Fruit fly (Drosophila melanogaster): Measurements from ENCODE around the gene Fntb.

Fntb gene

DNA sequence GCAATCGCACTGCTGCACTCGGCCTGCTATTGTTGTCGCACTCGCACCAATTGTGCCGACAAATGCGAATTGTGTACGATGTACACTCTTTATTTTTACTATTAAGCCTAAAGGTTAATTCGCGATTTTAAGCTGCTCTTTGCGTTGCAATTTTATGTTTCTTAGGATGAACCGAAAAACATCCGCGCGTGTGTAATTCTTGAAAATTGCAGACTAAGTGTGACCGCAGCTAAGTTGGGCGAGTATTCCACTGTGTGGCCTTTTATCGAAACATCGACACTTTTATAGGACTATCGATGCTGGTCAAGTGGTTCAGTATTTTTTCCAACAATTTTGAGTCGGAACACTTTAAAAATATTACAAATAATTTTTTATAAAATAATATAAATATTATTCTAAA is 20.8 kb downstream of the Fntb start, which contains the start of gene Pak3 (continued):
- peak; percentile 0 for TF ChIP-seq CG31365 (tag; optimal IDR thresholded peaks at IDR 0.05)
- TF ChIP-seq crp (GFP tag; optimal IDR thresholded peaks at IDR 0.05), result peak in 1 of 2 experiments; percentile 49
- TF ChIP-seq emc (GFP tag; optimal IDR thresholded peaks at IDR 0.05), result no peak
- TF ChIP-seq CG30403 (GFP tag; optimal IDR thresholded peaks at IDR 0.05), result no peak
- no peak for TF ChIP-seq br (optimal IDR thresholded peaks at IDR 0.05)
- TF ChIP-seq Dip2 (GFP tag; IDR thresholded peaks at IDR 0.05), result no peak
- TF ChIP-seq CG32772 (GFP tag; IDR thresholded peaks at IDR 0.05), result no peak
- no peak for TF ChIP-seq scrt (GFP tag; optimal IDR thresholded peaks at IDR 0.05)
- no peak for TF ChIP-seq tio (GFP tag; optimal IDR thresholded peaks at IDR 0.05)
- no peak for TF ChIP-seq grn (GFP tag; optimal IDR thresholded peaks at IDR 0.05)
- TF ChIP-seq CG7556 (GFP tag; optimal IDR thresholded peaks at IDR 0.05), result no peak
- TF ChIP-seq Doc2 (GFP tag; IDR thresholded peaks at IDR 0.05), result no peak
- TF ChIP-seq CG6254 (GFP tag; optimal IDR thresholded peaks at IDR 0.05), result no peak
- no peak for TF ChIP-seq CG31441 (GFP tag; IDR thresholded peaks at IDR 0.05)
- TF ChIP-seq yki (optimal IDR thresholded peaks at IDR 0.05), result no peak
- TF ChIP-seq Atf3 (GFP tag; optimal IDR thresholded peaks at IDR 0.05), result no peak
- no peak for TF ChIP-seq prd (optimal IDR thresholded peaks at IDR 0.05)
- no peak for TF ChIP-seq prd (GFP tag; IDR thresholded peaks at IDR 0.05)
- TF ChIP-seq onecut (GFP tag; IDR thresholded peaks at IDR 0.05), result no peak
- no peak for TF ChIP-seq Kr (GFP tag; optimal IDR thresholded peaks at IDR 0.05)
- no peak for TF ChIP-seq CG34376 (GFP tag; optimal IDR thresholded peaks at IDR 0.05)
- TF ChIP-seq unc-4 (GFP tag; IDR thresholded peaks at IDR 0.05; ENCODE audit: partially characterized antibody), result peak; percentile 79
- no peak for TF ChIP-seq D19B (GFP tag; optimal IDR thresholded peaks at IDR 0.05)
- peak; percentile 3 for TF ChIP-seq NfI (GFP tag; optimal IDR thresholded peaks at IDR 0.05)
- TF ChIP-seq CG7963 (GFP tag; IDR thresholded peaks at IDR 0.05; ENCODE audit: partially characterized antibody), result peak; percentile 68; the same call in 2 of the 3 replicates
- TF ChIP-seq chif (GFP tag; optimal IDR thresholded peaks at IDR 0.05), result no peak
- no peak for TF ChIP-seq Ada2b (GFP tag; IDR thresholded peaks at IDR 0.05)
- TF ChIP-seq gsb-n (tag; optimal IDR thresholded peaks at IDR 0.05), result no peak
- peak; percentile 90 for TF ChIP-seq CG14710 (tag; optimal IDR thresholded peaks at IDR 0.05)
- no peak for TF ChIP-seq Eip74EF (GFP tag; optimal IDR thresholded peaks at IDR 0.05)
- TF ChIP-seq gem (tag; optimal IDR thresholded peaks at IDR 0.05), result no peak
- TF ChIP-seq nerfin-1 (tag; optimal IDR thresholded peaks at IDR 0.05), result no peak

DNA sequence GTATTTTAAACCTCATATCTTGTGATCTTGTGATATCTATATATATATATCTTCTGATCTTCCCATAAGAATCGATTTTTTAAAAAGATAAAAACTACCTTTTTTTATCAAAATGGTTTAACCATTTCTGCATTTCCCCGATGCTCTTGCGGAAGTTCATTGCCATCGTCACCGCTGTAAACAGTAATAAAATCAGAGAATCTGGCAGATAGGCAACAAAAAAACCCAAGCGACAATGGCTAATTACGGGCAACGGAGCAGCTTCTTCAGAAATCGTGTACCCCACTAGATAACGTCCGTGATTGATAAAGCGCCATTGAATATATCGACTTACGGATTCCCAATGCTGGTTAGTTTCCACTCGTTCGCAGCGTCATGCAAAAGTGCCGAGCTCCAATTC is 21.4 kb downstream of the Fntb start, which contains the start of gene CG10405:
CG10405 (plus strand) TSS at position 301 of the 400 bp plus-strand sequence.
- TF ChIP-seq sens (GFP tag) (peak; percentile 31), MBD-R2 (GFP tag; IDR thresholded peaks at IDR 0.05) (no peak)

DNA sequence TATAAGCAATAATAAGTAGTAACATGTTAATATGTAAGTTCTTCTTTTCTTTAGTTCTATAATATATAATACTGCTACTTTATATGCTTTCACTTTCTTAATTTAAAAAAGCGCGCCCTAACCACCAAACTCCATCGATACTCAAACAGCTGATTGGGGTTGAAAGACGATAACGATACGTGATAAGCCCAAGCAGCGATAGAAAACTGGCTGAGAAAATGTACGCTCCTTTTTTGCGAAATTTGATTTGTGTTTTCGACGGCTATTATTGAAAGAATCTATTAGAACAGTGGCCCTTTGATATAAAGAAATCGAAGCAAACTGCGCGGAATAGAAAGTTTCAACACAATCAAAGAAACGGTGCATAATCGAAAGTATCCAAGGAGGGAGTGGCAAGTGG is 23.1 kb downstream of the Fntb start, which contains the start of gene CG14883:
CG14883 (plus strand) TSS at position 178 of the 400 bp plus-strand sequence.
- TF ChIP-seq CG2129 (GFP tag; IDR thresholded peaks at IDR 0.05; ENCODE audit: partially characterized antibody), result no peak
- TF ChIP-seq unc-4 (GFP tag; IDR thresholded peaks at IDR 0.05; ENCODE audit: partially characterized antibody), result peak; percentile 52; the same call in 1 of the 2 replicates
- peak; percentile 81 for TF ChIP-seq MESR4 (GFP tag; optimal IDR thresholded peaks at IDR 0.05)
- peak; percentile 46; the same call in 1 of the 2 replicates for TF ChIP-seq nerfin-2 (GFP tag; IDR thresholded peaks at IDR 0.05; ENCODE audit: partially characterized antibody)
- TF ChIP-seq CG4328 (GFP tag; optimal IDR thresholded peaks at IDR 0.05), result no peak
- no peak for TF ChIP-seq CG8388 (GFP tag; optimal IDR thresholded peaks at IDR 0.05)
- no peak for TF ChIP-seq wdn (GFP tag; IDR thresholded peaks at IDR 0.05)
- no peak for TF ChIP-seq CG5180 (GFP tag; optimal IDR thresholded peaks at IDR 0.05)
- TF ChIP-seq CG9797 (GFP tag; optimal IDR thresholded peaks at IDR 0.05), result peak; percentile 27
- no peak for TF ChIP-seq slou (GFP tag; optimal IDR thresholded peaks at IDR 0.05)
- TF ChIP-seq CG17568 (GFP tag; optimal IDR thresholded peaks at IDR 0.05), result peak; percentile 18
- TF ChIP-seq CG3995 (GFP tag; optimal IDR thresholded peaks at IDR 0.05), result peak; percentile 75
- TF ChIP-seq CG31365 (tag; optimal IDR thresholded peaks at IDR 0.05), result no peak
- no peak for TF ChIP-seq bab2 (GFP tag; optimal IDR thresholded peaks at IDR 0.05)
- no peak for TF ChIP-seq CG8281 (tag; optimal IDR thresholded peaks at IDR 0.05)
- TF ChIP-seq luna (GFP tag; optimal IDR thresholded peaks at IDR 0.05), result no peak
- peak; percentile 26 for TF ChIP-seq YL-1 (GFP tag; optimal IDR thresholded peaks at IDR 0.05)
- peak; percentile 69 for TF ChIP-seq Dref (GFP tag; IDR thresholded peaks at IDR 0.05)

Measured in whole organism, embryonic.